Fruit fly (Drosophila melanogaster): ENCODE measurements around the gene Irk2.

DNA sequence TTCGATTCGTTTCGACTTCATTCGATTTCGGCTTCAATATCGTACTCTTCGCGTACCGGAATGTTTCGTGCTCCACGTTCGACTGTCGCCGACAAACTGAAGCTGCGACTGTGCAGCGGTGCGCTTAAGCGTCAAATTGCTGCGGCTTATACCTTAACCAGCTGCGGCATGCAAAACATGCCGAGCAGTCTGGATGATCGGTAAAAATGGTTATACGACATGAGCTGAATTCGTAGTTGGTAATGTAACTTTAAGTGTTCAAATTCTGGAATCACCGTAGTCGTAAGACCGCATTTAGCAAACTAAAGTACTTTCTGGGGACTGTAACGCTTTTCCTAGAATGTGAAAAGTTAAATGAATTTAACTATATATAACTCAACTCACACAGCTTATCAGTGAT, 11.6 kb upstream of the Irk2 start, which contains the start of gene CG10175:
- TF ChIP-seq Eip75B (GFP tag; optimal IDR thresholded peaks at IDR 0.05) (no peak), Hr39 (GFP tag; optimal IDR thresholded peaks at IDR 0.05) (no peak), Lpt (GFP tag; optimal IDR thresholded peaks at IDR 0.05) (no peak), salr (GFP tag; optimal IDR thresholded peaks at IDR 0.05) (no peak), CG6808 (GFP tag; optimal IDR thresholded peaks at IDR 0.05) (no peak), CG8319 (GFP tag; optimal IDR thresholded peaks at IDR 0.05) (no peak), pdm3 (GFP tag; optimal IDR thresholded peaks at IDR 0.05) (no peak), net (GFP tag; optimal IDR thresholded peaks at IDR 0.05) (no peak), CG6854 (GFP tag; optimal IDR thresholded peaks at IDR 0.05) (no peak), CG10631 (GFP tag; optimal IDR thresholded peaks at IDR 0.05) (no peak), CG34406 (GFP tag; optimal IDR thresholded peaks at IDR 0.05) (no peak), Hr4 (GFP tag; optimal IDR thresholded peaks at IDR 0.05) (no peak), Sox102F (GFP tag; optimal IDR thresholded peaks at IDR 0.05) (no peak)
